Fruit fly (Drosophila melanogaster) whole organism, pupa: ENCODE results near the gene CG1463.

Source experiments
- Ets98B ChIP-seq: fragments of 200-800 bp; sonication (Bioruptor generic); IDR thresholded peaks from 2 replicates; pipeline ENCODE4 v1.3.6; 2022; ENCODE audit warnings: missing biosample characterization, missing genetic modification characterization
- Pif1B ChIP-seq: fragments of 200-800 bp; sonication (Bioruptor generic); optimal IDR thresholded peaks from 3 replicates; lab custom pipeline; 2016; ENCODE audit warnings: missing biosample characterization, missing genetic modification characterization

dm6 chrX:12580040-12580497, 31.4 kb downstream of the CG1463 start:
- TF ChIP-seq Pif1B (GFP tag; lab: Kevin White, UChicago): no peak
- TF ChIP-seq Ets98B (GFP tag; lab: Robert Waterston, UW): no peak
